Fruit fly (Drosophila melanogaster) whole organism, embryonic: ENCODE measurements around the gene dgt6.

Experiments used
- Adf1 ChIP-seq: fragments of 200-800 bp; sonication (Bioruptor generic); IDR thresholded peaks from 2 replicates; pipeline ENCODE4 v1.3.6; 2022; ENCODE audit warnings: missing biosample characterization, missing genetic modification characterization
- B-H2 ChIP-seq: fragments of 200-800 bp; sonication (Bioruptor generic); optimal IDR thresholded peaks from 2 replicates; lab custom pipeline; 2018; ENCODE audit warnings: missing biosample characterization, mild to moderate bottlenecking, missing genetic modification characterization
- BEAF-32 ChIP-seq: fragments of 200-800 bp; sonication (Bioruptor generic); optimal IDR thresholded peaks from 3 replicates; lab custom pipeline; 2017; ENCODE audit warnings: missing biosample characterization, missing genetic modification characterization, mild to moderate bottlenecking, moderate library complexity, missing genetic modification reagents
- BtbVII ChIP-seq: fragments of 200-800 bp; sonication (Bioruptor generic); optimal IDR thresholded peaks from 3 replicates; lab custom pipeline; 2017; ENCODE audit warnings: missing biosample characterization, mild to moderate bottlenecking, missing genetic modification characterization
- C15 ChIP-seq: fragments of 200-800 bp; sonication (Bioruptor generic); IDR thresholded peaks from 3 replicates; pipeline ENCODE4 v1.3.6; 2022; ENCODE audit warnings: missing biosample characterization, missing genetic modification characterization
- CG10462 ChIP-seq: fragments of 200-800 bp; sonication (Bioruptor generic); optimal IDR thresholded peaks from 2 replicates; lab custom pipeline; 2016; ENCODE audit warnings: missing biosample characterization, missing genetic modification characterization
- CG10979 ChIP-seq: fragments of 200-800 bp; sonication (Bioruptor generic); optimal IDR thresholded peaks from 2 replicates; lab custom pipeline; 2018; ENCODE audit warnings: missing biosample characterization, mild to moderate bottlenecking, missing genetic modification characterization, moderate library complexity
- CG12071 ChIP-seq: fragments of 200-800 bp; sonication (Bioruptor generic); optimal IDR thresholded peaks from 3 replicates; lab custom pipeline; 2018; ENCODE audit warnings: missing biosample characterization, mild to moderate bottlenecking, missing genetic modification characterization
- CG13123 ChIP-seq: fragments of 200-800 bp; sonication (Bioruptor generic); optimal IDR thresholded peaks from 2 replicates; lab custom pipeline; 2016; ENCODE audit warnings: missing biosample characterization, missing genetic modification characterization
- CG13287 ChIP-seq: fragments of 200-800 bp; sonication (Bioruptor generic); IDR thresholded peaks from 2 replicates; pipeline ENCODE4 v1.3.6; 2022; ENCODE audit warnings: missing biosample characterization, missing genetic modification characterization; ENCODE audit not compliant: partially characterized antibody
- CG14014 ChIP-seq: fragments of 200-800 bp; sonication (Bioruptor generic); IDR thresholded peaks from 2 replicates; pipeline ENCODE4 v1.3.6; 2022; ENCODE audit warnings: missing biosample characterization, missing genetic modification characterization
- CG14667 ChIP-seq: fragments of 200-800 bp; sonication (Bioruptor generic); IDR thresholded peaks from 2 replicates; pipeline ENCODE4 v1.3.6; 2022; ENCODE audit warnings: missing biosample characterization, missing genetic modification characterization
- CG14710 ChIP-seq: fragments of 200-800 bp; sonication (Bioruptor generic); optimal IDR thresholded peaks from 3 replicates; lab custom pipeline; 2019; ENCODE audit warnings: missing biosample characterization, mild to moderate bottlenecking, missing genetic modification characterization, moderate library complexity
- CG14860 ChIP-seq: fragments of 200-800 bp; sonication (Bioruptor generic); IDR thresholded peaks from 3 replicates; pipeline ENCODE4 v1.3.6; 2022; ENCODE audit warnings: missing biosample characterization, missing genetic modification characterization; ENCODE audit not compliant: partially characterized antibody
- CG1792 ChIP-seq: fragments of 200-800 bp; sonication (Bioruptor generic); optimal IDR thresholded peaks from 2 replicates; lab custom pipeline; 2016; ENCODE audit warnings: missing biosample characterization, missing genetic modification characterization
- CG18619 ChIP-seq: fragments of 200-800 bp; sonication (Bioruptor generic); optimal IDR thresholded peaks from 3 replicates; lab custom pipeline; 2017; ENCODE audit warnings: missing biosample characterization, mild to moderate bottlenecking, missing genetic modification characterization
- CG2120 ChIP-seq: fragments of 200-800 bp; sonication (Bioruptor generic); optimal IDR thresholded peaks from 3 replicates; lab custom pipeline; 2016; ENCODE audit warnings: missing biosample characterization, missing genetic modification characterization
- CG2199 ChIP-seq: fragments of 200-800 bp; sonication (Bioruptor generic); IDR thresholded peaks from 3 replicates; pipeline ENCODE4 v1.3.6; 2022; ENCODE audit warnings: missing biosample characterization, missing genetic modification characterization
- CG2202 ChIP-seq: fragments of 200-800 bp; sonication (Bioruptor generic); optimal IDR thresholded peaks from 2 replicates; lab custom pipeline; 2018; ENCODE audit warnings: missing biosample characterization, mild to moderate bottlenecking, missing genetic modification characterization
- CG33557 ChIP-seq: fragments of 200-800 bp; sonication (Bioruptor generic); optimal IDR thresholded peaks from 2 replicates; lab custom pipeline; 2019; ENCODE audit warnings: missing biosample characterization, mild to moderate bottlenecking, missing genetic modification characterization, moderate library complexity
- CG3847 ChIP-seq: fragments of 200-800 bp; sonication (Bioruptor generic); IDR thresholded peaks from 2 replicates; pipeline ENCODE4 v1.3.6; 2022; ENCODE audit warnings: missing biosample characterization, missing genetic modification characterization
- CG42726 ChIP-seq: fragments of 200-800 bp; sonication (Bioruptor generic); IDR thresholded peaks from 2 replicates; pipeline ENCODE4 v1.3.6; 2022; ENCODE audit warnings: missing biosample characterization, missing genetic modification characterization; ENCODE audit not compliant: partially characterized antibody
- CG6689 ChIP-seq: fragments of 200-800 bp; sonication (Bioruptor generic); IDR thresholded peaks from 2 replicates; pipeline ENCODE4 v1.3.6; 2022; ENCODE audit warnings: missing biosample characterization, missing genetic modification characterization
- CG7271 ChIP-seq: fragments of 200-800 bp; sonication (Bioruptor generic); optimal IDR thresholded peaks from 2 replicates; lab custom pipeline; 2018; ENCODE audit warnings: missing biosample characterization, mild to moderate bottlenecking, missing genetic modification characterization, moderate library complexity
- CG8944 ChIP-seq: fragments of 200-800 bp; sonication (Bioruptor generic); optimal IDR thresholded peaks from 3 replicates; lab custom pipeline; 2016; ENCODE audit warnings: missing biosample characterization, missing genetic modification characterization
- CG9817 ChIP-seq: fragments of 200-800 bp; sonication (Bioruptor generic); optimal IDR thresholded peaks from 2 replicates; lab custom pipeline; 2018; ENCODE audit warnings: missing biosample characterization, mild to moderate bottlenecking, missing genetic modification characterization, moderate library complexity
- Fer1 ChIP-seq: fragments of 200-800 bp; sonication (Bioruptor generic); optimal IDR thresholded peaks from 2 replicates; lab custom pipeline; 2017; ENCODE audit warnings: missing biosample characterization, mild to moderate bottlenecking, missing genetic modification characterization
- HHEX ChIP-seq: fragments of 200-800 bp; sonication (Bioruptor generic); optimal IDR thresholded peaks from 3 replicates; lab custom pipeline; 2017; ENCODE audit warnings: missing biosample characterization, mild to moderate bottlenecking, missing genetic modification characterization, missing genetic modification reagents
- MESR4 ChIP-seq: fragments of 200-800 bp; sonication (Bioruptor generic); optimal IDR thresholded peaks from 2 replicates; lab custom pipeline; 2018; ENCODE audit warnings: missing biosample characterization, mild to moderate bottlenecking, missing genetic modification characterization, moderate library complexity
- Meics ChIP-seq: fragments of 200-800 bp; sonication (Bioruptor generic); optimal IDR thresholded peaks from 2 replicates; lab custom pipeline; 2017; ENCODE audit warnings: missing biosample characterization, mild to moderate bottlenecking, missing genetic modification characterization
- Nf-YA ChIP-seq: fragments of 200-800 bp; sonication (Bioruptor generic); IDR thresholded peaks from 2 replicates; pipeline ENCODE4 v1.3.6; 2022; ENCODE audit warnings: missing biosample characterization, missing genetic modification characterization
- Optix ChIP-seq: fragments of 200-800 bp; sonication (Bioruptor generic); IDR thresholded peaks from 3 replicates; pipeline ENCODE4 v1.3.6; 2022; ENCODE audit warnings: missing biosample characterization, missing genetic modification characterization
- abd-A ChIP-seq: fragments of 200-800 bp; sonication (Bioruptor generic); optimal IDR thresholded peaks from 3 replicates; lab custom pipeline; 2019; ENCODE audit warnings: missing biosample characterization, mild to moderate bottlenecking, missing genetic modification characterization, moderate library complexity
- ap ChIP-seq: fragments of 200-800 bp; sonication (Bioruptor generic); IDR thresholded peaks from 2 replicates; pipeline ENCODE4 v1.3.6; 2022; ENCODE audit warnings: missing biosample characterization, missing genetic modification characterization
- ci ChIP-seq: fragments of 200-800 bp; sonication (Bioruptor generic); IDR thresholded peaks from 3 replicates; pipeline ENCODE4 v1.3.6; 2022; ENCODE audit warnings: missing biosample characterization, missing genetic modification characterization
- corto ChIP-seq: fragments of 200-800 bp; sonication (Bioruptor generic); optimal IDR thresholded peaks from 2 replicates; lab custom pipeline; 2016; ENCODE audit warnings: missing biosample characterization, mild to moderate bottlenecking, missing genetic modification characterization, moderate library complexity
- da ChIP-seq: fragments of 200-800 bp; sonication (Bioruptor generic); optimal IDR thresholded peaks from 2 replicates; lab custom pipeline; 2016; ENCODE audit warnings: missing biosample characterization, missing genetic modification characterization
- en ChIP-seq: fragments of 200-800 bp; sonication (Bioruptor generic); optimal IDR thresholded peaks from 2 replicates; lab custom pipeline; 2016; ENCODE audit warnings: missing biosample characterization, missing genetic modification characterization
- exex ChIP-seq: fragments of 200-800 bp; sonication (Bioruptor generic); optimal IDR thresholded peaks from 4 replicates; lab custom pipeline; 2018; ENCODE audit warnings: missing biosample characterization, mild to moderate bottlenecking, missing genetic modification characterization, moderate library complexity
- hb ChIP-seq: fragments of 200-800 bp; sonication (Bioruptor generic); IDR thresholded peaks from 3 replicates; pipeline ENCODE4 v1.3.6; 2022; ENCODE audit warnings: missing biosample characterization, missing genetic modification characterization; ENCODE audit not compliant: partially characterized antibody
- hth ChIP-seq: fragments of >200 bp; optimal IDR thresholded peaks from 2 replicates; lab custom pipeline; 2017; ENCODE audit warnings: inconsistent platforms
- lbe ChIP-seq: fragments of 200-800 bp; sonication (Bioruptor generic); optimal IDR thresholded peaks from 2 replicates; lab custom pipeline; 2016; ENCODE audit warnings: missing biosample characterization, mild to moderate bottlenecking, missing genetic modification characterization
- otp ChIP-seq: fragments of 200-800 bp; sonication (Bioruptor generic); IDR thresholded peaks from 3 replicates; pipeline ENCODE4, ENCODE4 v1.3.6; 2022; ENCODE audit warnings: missing biosample characterization, missing genetic modification characterization
- slou ChIP-seq: fragments of 200-800 bp; sonication (Bioruptor generic); optimal IDR thresholded peaks from 3 replicates; lab custom pipeline; 2016; ENCODE audit warnings: missing biosample characterization, missing genetic modification characterization
- sob ChIP-seq: fragments of 200-800 bp; sonication (Bioruptor generic); IDR thresholded peaks from 2 replicates; pipeline ENCODE4 v1.3.6; 2022; ENCODE audit warnings: missing biosample characterization, missing genetic modification characterization
- sug ChIP-seq: fragments of 200-800 bp; optimal IDR thresholded peaks from 2 replicates; lab custom pipeline; 2019; ENCODE audit warnings: missing biosample characterization, mild to moderate bottlenecking, missing genetic modification characterization, moderate library complexity
- tup ChIP-seq: fragments of 200-800 bp; sonication (Bioruptor generic); optimal IDR thresholded peaks from 2 replicates; lab custom pipeline; 2016; ENCODE audit warnings: missing biosample characterization, mild to moderate bottlenecking, missing genetic modification characterization, moderate library complexity
- usp ChIP-seq: fragments of >200 bp; optimal IDR thresholded peaks from 2 replicates; lab custom pipeline; 2017; ENCODE audit warnings: missing biosample characterization, missing genetic modification characterization
- yki ChIP-seq: fragments of >200 bp; optimal IDR thresholded peaks from 3 replicates; lab custom pipeline; 2018
- zfh1 ChIP-seq: fragments of 200-800 bp; sonication (Bioruptor generic); IDR thresholded peaks from 3 replicates; pipeline ENCODE4 v1.3.6; 2022; ENCODE audit warnings: missing biosample characterization, missing genetic modification characterization

Gene dgt6

DNA sequence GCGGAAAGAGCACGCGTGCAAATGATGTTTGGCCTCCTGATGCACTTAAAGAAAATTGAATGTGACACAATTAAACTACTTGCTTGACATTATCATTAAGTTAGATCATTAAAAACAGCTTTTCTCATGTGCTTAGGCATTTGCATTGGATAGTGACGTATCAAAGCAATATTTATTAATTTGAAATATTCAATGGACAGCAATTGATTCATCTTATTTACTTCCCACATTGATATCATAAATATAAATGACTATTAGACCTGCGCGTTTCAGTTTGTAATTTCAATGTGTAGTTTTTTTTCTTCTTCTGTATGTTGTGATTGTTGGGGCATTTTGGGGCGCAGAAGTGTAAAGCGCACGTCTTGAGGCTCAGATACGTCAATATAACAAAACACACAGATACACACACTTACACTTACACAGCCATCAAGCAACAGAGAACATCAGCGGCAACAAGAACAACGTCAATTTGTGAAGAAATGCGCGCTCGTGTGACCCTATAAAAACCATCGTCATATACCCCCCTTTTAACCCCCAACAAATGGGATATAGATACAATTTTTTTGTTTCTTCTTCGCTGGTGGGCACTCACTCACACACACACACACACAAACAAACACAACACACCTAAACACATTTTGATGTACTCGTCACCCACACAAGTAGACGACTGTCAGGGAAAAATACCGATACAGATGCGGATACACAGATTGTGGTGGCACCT, 41.7 kb downstream of the dgt6 start (continued):
- TF ChIP-seq BEAF-32 (GFP tag; lab: Kevin White, UChicago), result no peak
- peak; percentile 81 for TF ChIP-seq abd-A (tag; lab: Kevin White, UChicago)
- no peak for TF ChIP-seq MESR4
- no peak for TF ChIP-seq CG2199
- TF ChIP-seq Fer1, result peak; percentile 58
- peak; percentile 53 for TF ChIP-seq en (GFP tag; lab: Kevin White, UChicago)
- TF ChIP-seq CG33557 (GFP tag; lab: Kevin White, UChicago), result peak; percentile 34
- TF ChIP-seq otp (GFP tag; lab: Robert Waterston, UW), result no peak
- TF ChIP-seq hb (GFP tag; lab: Robert Waterston, UW), result no peak
- no peak for TF ChIP-seq hth (lab: Kevin White, UChicago)
- no peak for TF ChIP-seq CG14860 (GFP tag; lab: Robert Waterston, UW)
- TF ChIP-seq B-H2, result no peak
- peak; percentile 55 for TF ChIP-seq CG9817 (tag; lab: Kevin White, UChicago)
- TF ChIP-seq BtbVII (GFP tag; lab: Kevin White, UChicago), result peak; percentile 48
- TF ChIP-seq slou, result no peak
- TF ChIP-seq sob (GFP tag; lab: Robert Waterston, UW), result no peak
- TF ChIP-seq CG14710 (tag; lab: Kevin White, UChicago), result peak; percentile 74
- TF ChIP-seq sug (tag; lab: Kevin White, UChicago), result peak; percentile 75
- TF ChIP-seq CG13287 (GFP tag; lab: Robert Waterston, UW), result no peak
- no peak for TF ChIP-seq usp
- peak; percentile 76 for TF ChIP-seq HHEX (GFP tag; lab: Kevin White, UChicago)
- TF ChIP-seq CG10462 (GFP tag; lab: Kevin White, UChicago), result peak; percentile 18
- no peak for TF ChIP-seq C15 (GFP tag; lab: Robert Waterston, UW)
- TF ChIP-seq CG1792 (GFP tag; lab: Kevin White, UChicago), result no peak
- TF ChIP-seq CG8944 (GFP tag; lab: Kevin White, UChicago), result peak; percentile 52
- 0 out of 2 replicates have a peak, but pooled peaks have one; percentile 17 for TF ChIP-seq CG14014 (GFP tag; lab: Robert Waterston, UW)
- TF ChIP-seq Meics (GFP tag; lab: Kevin White, UChicago), result peak; percentile 76
- peak; percentile 27 for TF ChIP-seq CG13123 (GFP tag; lab: Kevin White, UChicago)
- no peak for TF ChIP-seq Optix (GFP tag; lab: Robert Waterston, UW)
- peak; percentile 72; the same call in 1 of the 3 replicates for TF ChIP-seq ci
- peak; percentile 2 for TF ChIP-seq corto (GFP tag; lab: Kevin White, UChicago)
- TF ChIP-seq CG42726 (GFP tag; lab: Robert Waterston, UW), result no peak
- TF ChIP-seq exex (tag; lab: Kevin White, UChicago), result peak; percentile 27
- no peak for TF ChIP-seq da (GFP tag; lab: Kevin White, UChicago)
- peak; percentile 49 for TF ChIP-seq CG12071 (GFP tag; lab: Kevin White, UChicago)
- peak; percentile 60 for TF ChIP-seq ap (GFP tag; lab: Robert Waterston, UW)
- peak; percentile 10 for TF ChIP-seq lbe (GFP tag; lab: Kevin White, UChicago)
- TF ChIP-seq CG2202 (tag; lab: Kevin White, UChicago), result peak; percentile 50
- TF ChIP-seq Adf1, result no peak
- TF ChIP-seq CG3847, result peak; percentile 57
- 0 out of 2 replicates have a peak, but pooled peaks have one; percentile 29 for TF ChIP-seq Nf-YA (GFP tag; lab: Robert Waterston, UW)
- TF ChIP-seq CG18619, result peak; percentile 70
- TF ChIP-seq CG14667 (GFP tag; lab: Robert Waterston, UW), result peak; percentile 47; the same call in 1 of the 2 replicates
- TF ChIP-seq yki (lab: Kevin White, UChicago), result no peak
- peak; percentile 68 for TF ChIP-seq CG2120 (GFP tag; lab: Kevin White, UChicago)
- peak; percentile 27 for TF ChIP-seq tup (GFP tag; lab: Kevin White, UChicago)
- TF ChIP-seq zfh1 (GFP tag; lab: Robert Waterston, UW), result peak; percentile 56; the same call in 2 of the 3 replicates
- peak; percentile 73 for TF ChIP-seq CG6689 (GFP tag; lab: Robert Waterston, UW)
- TF ChIP-seq CG7271 (tag; lab: Kevin White, UChicago), result no peak
- peak; percentile 80 for TF ChIP-seq CG10979 (tag; lab: Kevin White, UChicago)
